Fruit fly (Drosophila melanogaster) whole organism, embryonic: ENCODE measurements around the gene CG42538.

ENCODE experiments used
- CG34376 ChIP-seq: fragments of 200-800 bp; sonication (Bioruptor generic); optimal IDR thresholded peaks from 2 replicates; lab custom pipeline; 2018; ENCODE audit warnings: missing biosample characterization, mild to moderate bottlenecking, missing genetic modification characterization
- Hr39 ChIP-seq: fragments of >200 bp; optimal IDR thresholded peaks from 2 replicates; lab custom pipeline; 2017
- Oaz ChIP-seq: fragments of 200-800 bp; sonication (Bioruptor generic); IDR thresholded peaks from 2 replicates; pipeline ENCODE4 v1.3.6; 2022; ENCODE audit warnings: missing biosample characterization, missing genetic modification characterization
- Opbp ChIP-seq: fragments of 200-800 bp; sonication (Bioruptor generic); IDR thresholded peaks from 3 replicates; pipeline ENCODE4 v1.3.6; 2022; ENCODE audit warnings: missing biosample characterization, missing genetic modification characterization; ENCODE audit not compliant: partially characterized antibody
- nerfin-2 ChIP-seq: fragments of 200-800 bp; sonication (Bioruptor generic); IDR thresholded peaks from 2 replicates; pipeline ENCODE4 v1.3.6; 2022; ENCODE audit warnings: missing biosample characterization, missing genetic modification characterization; ENCODE audit not compliant: partially characterized antibody
- pho ChIP-seq: fragments of 200-800 bp; sonication (Bioruptor generic); optimal IDR thresholded peaks from 2 replicates; lab custom pipeline; 2016; ENCODE audit warnings: missing biosample characterization, missing genetic modification characterization

dm6 chr3L:16039063-16039462 is 4.7 kb downstream of the CG42538 start:
- TF ChIP-seq Hr39, result no peak
- no peak for TF ChIP-seq nerfin-2 (GFP tag; lab: Robert Waterston, UW)
- TF ChIP-seq Opbp (GFP tag; lab: Robert Waterston, UW), result no peak
- no peak for TF ChIP-seq pho (GFP tag; lab: Kevin White, UChicago)
- TF ChIP-seq Oaz (GFP tag; lab: Robert Waterston, UW), result no peak
- no peak for TF ChIP-seq CG34376 (GFP tag; lab: Kevin White, UChicago)
